Fruit fly (Drosophila melanogaster): ENCODE measurements around the gene CG5151.
A peak's percentile ranks its signal among the peaks of the same experiment; 100 is the strongest.

The CG5151 gene

DNA sequence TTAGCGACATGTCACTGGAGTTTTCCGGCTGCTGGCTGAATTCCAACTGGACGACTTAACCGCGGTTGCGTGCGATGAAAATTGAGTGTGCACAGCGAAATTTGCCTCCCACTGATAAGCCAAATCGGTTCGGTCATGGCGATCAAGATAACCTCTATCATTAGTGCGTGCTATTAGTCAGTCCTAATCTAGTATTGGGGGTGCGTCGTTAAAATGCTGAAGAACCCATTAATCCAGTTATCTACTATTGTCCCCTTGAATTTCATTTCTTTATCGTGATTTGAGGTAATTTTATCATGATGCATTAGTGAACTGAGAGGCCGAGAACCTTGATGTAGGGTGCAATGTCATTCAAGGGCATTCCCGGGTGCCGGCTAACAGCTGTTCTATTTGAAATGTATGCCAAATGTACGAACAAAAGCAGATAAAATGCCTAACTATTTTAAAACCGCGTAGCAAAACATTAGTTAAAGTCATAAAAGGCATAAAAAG lies 36.0 kb downstream of the CG5151 start, which contains the start of gene Pgm1:
TSS of gene Pgm1 (minus strand) at position 51 of the 492 bp plus-strand sequence.
- TF ChIP-seq az2 (GFP tag; optimal IDR thresholded peaks at IDR 0.05) (peak; percentile 83), Elba2 (GFP tag; optimal IDR thresholded peaks at IDR 0.05) (peak; percentile 25), zfh2 (GFP tag; optimal IDR thresholded peaks at IDR 0.05) (peak; percentile 90), Hey (tag; optimal IDR thresholded peaks at IDR 0.05) (peak; percentile 79), CG4854 (GFP tag; optimal IDR thresholded peaks at IDR 0.05) (peak; percentile 72), CG4820 (GFP tag; optimal IDR thresholded peaks at IDR 0.05) (peak; percentile 74), fd102C (GFP tag; optimal IDR thresholded peaks at IDR 0.05) (peak; percentile 38), cad (GFP tag; optimal IDR thresholded peaks at IDR 0.05) (no peak), chm (GFP tag; IDR thresholded peaks at IDR 0.05) (0 out of 2 replicates have a peak, but pooled peaks have one; percentile 45), Tbp (GFP tag; optimal IDR thresholded peaks at IDR 0.05) (no peak), en (GFP tag; optimal IDR thresholded peaks at IDR 0.05) (peak; percentile 76), Mrtf (GFP tag; IDR thresholded peaks at IDR 0.05) (peak; percentile 78; the same call in 2 of the 3 replicates), CG8944 (GFP tag; optimal IDR thresholded peaks at IDR 0.05) (peak; percentile 93), CG17186 (GFP tag; optimal IDR thresholded peaks at IDR 0.05) (peak; percentile 46), Nf-YA (GFP tag; IDR thresholded peaks at IDR 0.05) (peak; percentile 54; the same call in 1 of the 2 replicates), Adf1 (GFP tag; IDR thresholded peaks at IDR 0.05) (peak; percentile 39; the same call in 1 of the 2 replicates), Sry-δ (GFP tag; optimal IDR thresholded peaks at IDR 0.05) (peak; percentile 57), CG17568 (GFP tag; optimal IDR thresholded peaks at IDR 0.05) (no peak), CG10209 (GFP tag; optimal IDR thresholded peaks at IDR 0.05) (peak; percentile 78), Chrac-16 (GFP tag; optimal IDR thresholded peaks at IDR 0.05) (peak; percentile 81), Ets97D (GFP tag; optimal IDR thresholded peaks at IDR 0.05) (peak; percentile 58), usp (GFP tag; optimal IDR thresholded peaks at IDR 0.05) (no peak), sens-2 (GFP tag; IDR thresholded peaks at IDR 0.05) (no peak), tll (GFP tag; optimal IDR thresholded peaks at IDR 0.05) (peak in 1 of 2 experiments; percentile 74), CG42726 (GFP tag; IDR thresholded peaks at IDR 0.05; ENCODE audit: partially characterized antibody) (peak; percentile 42; the same call in 1 of the 2 replicates), unpg (GFP tag; optimal IDR thresholded peaks at IDR 0.05) (no peak), fru (optimal IDR thresholded peaks at IDR 0.05) (no peak), tgo (GFP tag; IDR thresholded peaks at IDR 0.05) (peak; percentile 46; the same call in 2 of the 3 replicates), so (GFP tag; IDR thresholded peaks at IDR 0.05) (peak; percentile 67; the same call in 1 of the 3 replicates), CG15011 (GFP tag; optimal IDR thresholded peaks at IDR 0.05) (no peak), croc (GFP tag; conservative IDR thresholded peaks at IDR 0.05) (peak; percentile 44), CG16813 (GFP tag; IDR thresholded peaks at IDR 0.05; ENCODE audit: partially characterized antibody) (no peak), eyg (GFP tag; optimal IDR thresholded peaks at IDR 0.05) (peak; percentile 71), CoRest (tag; optimal IDR thresholded peaks at IDR 0.05) (peak; percentile 71), Hmr (GFP tag; optimal IDR thresholded peaks at IDR 0.05) (peak; percentile 85), nerfin-1 (tag; optimal IDR thresholded peaks at IDR 0.05) (peak; percentile 76), Myb (GFP tag; optimal IDR thresholded peaks at IDR 0.05) (peak; percentile 81), amos (GFP tag; IDR thresholded peaks at IDR 0.05; ENCODE audit: partially characterized antibody) (no peak; the same call in 1 of the 2 replicates), NfI (GFP tag; optimal IDR thresholded peaks at IDR 0.05) (no peak), CG17328 (GFP tag; IDR thresholded peaks at IDR 0.05) (peak; percentile 76), zfh1 (GFP tag; IDR thresholded peaks at IDR 0.05) (peak; percentile 77), crc (GFP tag; optimal IDR thresholded peaks at IDR 0.05) (peak; percentile 85), Hr51 (GFP tag; optimal IDR thresholded peaks at IDR 0.05) (peak in 1 of 2 experiments; percentile 84), ssp (GFP tag; IDR thresholded peaks at IDR 0.05) (no peak; the same call in 1 of the 2 replicates), Dip3 (GFP tag; optimal IDR thresholded peaks at IDR 0.05) (peak; percentile 84), CG9876 (GFP tag; optimal IDR thresholded peaks at IDR 0.05) (peak; percentile 87), CG2202 (tag; optimal IDR thresholded peaks at IDR 0.05) (peak; percentile 54), bcd (GFP tag; optimal IDR thresholded peaks at IDR 0.05) (no peak), CG7928 (GFP tag; optimal IDR thresholded peaks at IDR 0.05) (no peak), Fer3 (tag; optimal IDR thresholded peaks at IDR 0.05) (no peak)
